Worm (Caenorhabditis elegans) whole organism, midembryonic: ENCODE data around the gene B0432.8.

ENCODE experiments used
- cog-1 ChIP-seq: sonication (generic microtip); optimal IDR thresholded peaks from 2 replicates; lab custom pipeline; 2016; ENCODE audit warnings: missing genetic modification characterization, missing compliant biosample characterization
- ref-1 ChIP-seq: fragments of 200-800 bp; sonication (Bioruptor generic); conservative IDR thresholded peaks from 2 replicates; pipeline ENCODE4 v1.3.6; 2022; ENCODE audit warnings: missing genetic modification reagents, missing genetic modification characterization, missing compliant biosample characterization
- ztf-29 ChIP-seq: fragments of 200-800 bp; sonication (Bioruptor generic); IDR thresholded peaks from 2 replicates; pipeline ENCODE4 v1.3.6; 2022; ENCODE audit warnings: missing genetic modification reagents, missing genetic modification characterization, missing compliant biosample characterization

DNA sequence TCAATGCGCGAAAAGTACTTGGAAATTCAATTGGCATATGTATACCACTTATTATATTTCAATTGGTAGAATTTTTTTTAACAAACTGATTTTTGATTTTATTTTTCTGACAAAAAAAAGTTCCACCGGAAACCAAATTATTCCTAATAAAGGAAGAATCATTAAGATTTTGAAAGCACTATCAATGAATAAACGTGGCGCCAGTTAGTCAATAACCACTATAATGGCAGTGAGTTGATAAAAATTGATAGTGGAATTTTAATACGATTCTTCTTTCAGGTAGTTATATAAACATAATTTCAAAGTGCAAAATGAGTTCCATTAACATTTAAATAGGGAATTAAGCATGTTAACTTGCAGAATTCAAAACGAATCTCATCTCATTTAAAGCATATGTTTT lies 27.1 kb upstream of the B0432.8 start, which contains the start of gene col-69:
- TF ChIP-seq ref-1 (GFP tag; lab: Robert Waterston, UW) (no peak), cog-1 (tag; lab: Kevin White, UChicago) (no peak), ztf-29 (GFP tag; lab: Robert Waterston, UW) (no peak)
